Worm (Caenorhabditis elegans) whole organism, midembryonic: ENCODE measurements around the gene F54B3.4.

Experiments
- T22C8.4 ChIP-seq: fragments of 200-800 bp; sonication (Bioruptor generic); IDR thresholded peaks from 2 replicates; pipeline ENCODE4 v1.3.6; 2022; ENCODE audit warnings: missing genetic modification characterization, missing compliant biosample characterization
- cog-1 ChIP-seq: sonication (generic microtip); optimal IDR thresholded peaks from 2 replicates; lab custom pipeline; 2016; ENCODE audit warnings: missing genetic modification characterization, missing compliant biosample characterization
- flt-1 ChIP-seq: fragments of 200-800 bp; sonication (Bioruptor generic); IDR thresholded peaks from 2 replicates; pipeline ENCODE4 v1.3.6; 2022; ENCODE audit warnings: missing genetic modification characterization, missing compliant biosample characterization
- klf-2 ChIP-seq: fragments of 200-800 bp; sonication (Bioruptor generic); conservative IDR thresholded peaks from 2 replicates; pipeline ENCODE4 v1.3.6; 2022; ENCODE audit warnings: missing genetic modification reagents, missing genetic modification characterization, missing compliant biosample characterization
- med-1 ChIP-seq: sonication (generic microtip); optimal IDR thresholded peaks from 2 replicates; lab custom pipeline; 2017; ENCODE audit warnings: missing genetic modification characterization, mild to moderate bottlenecking, missing compliant biosample characterization, antibody characterized with exemption, missing genetic modification reagents; ENCODE audit not compliant: insufficient read depth
- ref-1 ChIP-seq: fragments of 200-800 bp; sonication (Bioruptor generic); conservative IDR thresholded peaks from 2 replicates; pipeline ENCODE4 v1.3.6; 2022; ENCODE audit warnings: missing genetic modification reagents, missing genetic modification characterization, missing compliant biosample characterization
- tab-1 ChIP-seq: fragments of 200-800 bp; sonication (Bioruptor generic); IDR thresholded peaks from 2 replicates; pipeline ENCODE4 v1.3.6; 2022; ENCODE audit warnings: missing genetic modification characterization, missing compliant biosample characterization
- ztf-23 ChIP-seq: fragments of 200-800 bp; sonication (Bioruptor generic); IDR thresholded peaks from 2 replicates; pipeline ENCODE4 v1.3.6; 2022; ENCODE audit warnings: missing genetic modification reagents, missing genetic modification characterization, missing compliant biosample characterization
- ztf-29 ChIP-seq: fragments of 200-800 bp; sonication (Bioruptor generic); IDR thresholded peaks from 2 replicates; pipeline ENCODE4 v1.3.6; 2022; ENCODE audit warnings: missing genetic modification reagents, missing genetic modification characterization, missing compliant biosample characterization

F54B3.4 gene

ce11 chrII:10261261-10261660, 9.7 kb downstream of the F54B3.4 start:
- TF ChIP-seq med-1 (GFP tag; lab: Kevin White, UChicago) (no peak), tab-1 (GFP tag; lab: Robert Waterston, UW) (no peak), ztf-29 (GFP tag; lab: Robert Waterston, UW) (no peak), flt-1 (GFP tag; lab: Robert Waterston, UW) (no peak), cog-1 (tag; lab: Kevin White, UChicago) (no peak), ztf-23 (GFP tag; lab: Robert Waterston, UW) (no peak), T22C8.4 (GFP tag; lab: Robert Waterston, UW) (no peak), ref-1 (GFP tag; lab: Robert Waterston, UW) (no peak), klf-2 (no peak)

- TF ChIP-seq tab-1 (GFP tag; lab: Robert Waterston, UW) = no peak
- TF ChIP-seq ref-1 (GFP tag; lab: Robert Waterston, UW) = no peak
- TF ChIP-seq klf-2 = no peak
- no peak for TF ChIP-seq flt-1 (GFP tag; lab: Robert Waterston, UW)
- TF ChIP-seq T22C8.4 (GFP tag; lab: Robert Waterston, UW) = no peak
- no peak for TF ChIP-seq ztf-29 (GFP tag; lab: Robert Waterston, UW)
- no peak for TF ChIP-seq ztf-23 (GFP tag; lab: Robert Waterston, UW)
- TF ChIP-seq cog-1 (tag; lab: Kevin White, UChicago) = no peak
- TF ChIP-seq med-1 (GFP tag; lab: Kevin White, UChicago) = no peak
Measured at ce11 chrII:10252048-10252447, 18.9 kb downstream of the F54B3.4 start.

DNA sequence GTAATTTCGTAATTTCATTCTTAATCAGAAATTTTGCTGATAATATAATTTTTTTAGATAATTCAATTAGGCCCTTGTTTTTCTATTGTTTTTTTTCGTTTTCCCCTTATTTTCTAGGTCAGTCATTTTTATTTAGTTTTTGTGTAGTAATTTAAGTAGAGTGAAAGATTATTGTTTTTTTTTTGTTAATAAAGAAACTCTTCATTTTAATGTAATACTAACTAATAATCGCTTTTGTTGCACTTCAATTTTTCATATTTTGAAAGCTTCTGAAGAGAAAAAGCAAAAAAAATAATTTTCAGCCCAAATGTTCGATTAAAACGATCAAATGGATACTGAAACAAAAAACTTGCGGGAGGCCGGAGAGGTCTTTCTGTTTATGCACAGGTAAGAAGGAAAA, 20.0 kb downstream of the F54B3.4 start, which contains the start of gene F54B3.1:
Gene F54B3.1 (plus strand): TSS at position 301 of the 400 bp plus-strand sequence.
- TF ChIP-seq med-1 (GFP tag; lab: Kevin White, UChicago) (no peak), ztf-23 (GFP tag; lab: Robert Waterston, UW) (no peak), klf-2 (no peak), tab-1 (GFP tag; lab: Robert Waterston, UW) (no peak), flt-1 (GFP tag; lab: Robert Waterston, UW) (no peak), T22C8.4 (GFP tag; lab: Robert Waterston, UW) (no peak), ref-1 (GFP tag; lab: Robert Waterston, UW) (no peak), ztf-29 (GFP tag; lab: Robert Waterston, UW) (no peak), cog-1 (tag; lab: Kevin White, UChicago) (no peak)

DNA sequence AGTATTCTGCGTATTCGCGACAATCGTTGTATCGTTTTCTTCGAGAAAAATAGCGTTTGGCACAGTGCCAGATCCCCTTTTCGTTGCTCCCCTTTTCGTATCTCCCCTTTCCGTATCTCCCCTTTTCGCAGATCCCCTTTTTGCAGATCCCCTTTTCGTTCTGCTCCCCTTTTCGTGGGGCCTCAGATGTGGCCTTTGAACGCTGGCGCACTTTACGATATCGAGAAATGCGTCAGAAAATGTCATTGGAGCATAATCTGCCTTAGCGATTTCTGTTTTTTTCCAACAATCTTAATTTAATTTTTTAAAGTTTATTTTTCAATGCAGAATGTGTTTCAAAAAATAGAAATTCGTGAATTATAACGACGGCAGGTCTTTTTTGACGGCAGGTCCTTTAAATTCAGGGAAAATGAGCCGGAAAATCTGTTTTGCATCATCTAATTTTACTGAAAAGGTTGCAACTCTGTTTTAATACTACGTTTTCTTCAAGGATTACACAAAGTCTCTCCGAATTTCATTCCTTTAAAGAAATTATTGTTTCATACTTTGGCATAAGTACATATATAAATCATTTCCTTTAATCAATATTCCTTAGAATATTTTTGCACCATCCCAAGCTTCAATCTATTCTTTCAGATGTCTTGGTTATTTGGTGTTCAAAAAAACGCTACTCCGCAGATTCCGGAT, 22.5 kb downstream of the F54B3.4 start, which contains the start of gene atad-3:
Gene atad-3 (plus strand): TSS at position 637 of the 687 bp plus-strand sequence.
- TF ChIP-seq T22C8.4 (GFP tag; lab: Robert Waterston, UW) (peak; percentile 85; the same call in 1 of the 2 replicates), med-1 (GFP tag; lab: Kevin White, UChicago) (no peak), tab-1 (GFP tag; lab: Robert Waterston, UW) (peak; percentile 88), cog-1 (tag; lab: Kevin White, UChicago) (peak; percentile 82), ztf-29 (GFP tag; lab: Robert Waterston, UW) (peak; percentile 90), flt-1 (GFP tag; lab: Robert Waterston, UW) (peak; percentile 95), ztf-23 (GFP tag; lab: Robert Waterston, UW) (peak; percentile 97), ref-1 (GFP tag; lab: Robert Waterston, UW) (peak; percentile 79), klf-2 (peak; percentile 96)

- TF ChIP-seq klf-2 (peak; percentile 64; the same call in 1 of the 2 replicates), ref-1 (GFP tag; lab: Robert Waterston, UW) (peak; percentile 41; the same call in 1 of the 2 replicates), flt-1 (GFP tag; lab: Robert Waterston, UW) (peak; percentile 80), ztf-23 (GFP tag; lab: Robert Waterston, UW) (peak; percentile 87)
Measured at ce11 chrII:10247594-10248283, 23.3 kb downstream of the F54B3.4 start, which contains the start of gene nrde-2. nrde-2 (minus strand) TSS chrII:10247638.

- TF ChIP-seq med-1 (GFP tag; lab: Kevin White, UChicago) (no peak), flt-1 (GFP tag; lab: Robert Waterston, UW) (no peak), ztf-29 (GFP tag; lab: Robert Waterston, UW) (no peak), cog-1 (tag; lab: Kevin White, UChicago) (no peak), tab-1 (GFP tag; lab: Robert Waterston, UW) (no peak), ztf-23 (GFP tag; lab: Robert Waterston, UW) (no peak), T22C8.4 (GFP tag; lab: Robert Waterston, UW) (no peak), klf-2 (no peak), ref-1 (GFP tag; lab: Robert Waterston, UW) (no peak)
Measured at ce11 chrII:10247154-10247553, 23.8 kb downstream of the F54B3.4 start.

- TF ChIP-seq ref-1 (GFP tag; lab: Robert Waterston, UW) (no peak), T22C8.4 (GFP tag; lab: Robert Waterston, UW) (no peak), tab-1 (GFP tag; lab: Robert Waterston, UW) (no peak), ztf-29 (GFP tag; lab: Robert Waterston, UW) (no peak), ztf-23 (GFP tag; lab: Robert Waterston, UW) (no peak), flt-1 (GFP tag; lab: Robert Waterston, UW) (no peak), med-1 (GFP tag; lab: Kevin White, UChicago) (no peak)
Measured at ce11 chrII:10245612-10246011, 25.4 kb downstream of the F54B3.4 start.

DNA sequence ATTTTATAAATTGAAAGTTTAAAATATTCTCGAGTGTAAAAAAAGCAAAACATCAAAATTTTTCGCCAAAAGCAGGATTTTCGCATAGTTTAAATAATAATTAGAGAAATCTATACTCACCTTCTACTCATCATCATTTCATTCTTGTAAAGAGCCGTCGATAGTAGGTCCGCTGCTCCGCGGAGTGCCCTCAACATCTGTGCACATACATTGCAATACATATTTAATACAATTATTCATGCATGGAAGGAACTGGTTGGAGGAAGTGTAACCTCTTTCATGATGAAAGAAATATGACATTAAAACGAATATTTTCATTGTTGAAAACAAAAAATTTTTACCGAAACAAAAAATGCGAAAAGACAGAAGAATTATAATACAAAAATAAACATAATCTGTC, 28.7 kb downstream of the F54B3.4 start, which contains the start of gene mrps-14:
Gene mrps-14 (minus strand): TSS at position 197 of the 400 bp plus-strand sequence.
- TF ChIP-seq ztf-23 (GFP tag; lab: Robert Waterston, UW) = no peak
- TF ChIP-seq ztf-29 (GFP tag; lab: Robert Waterston, UW) = no peak
- no peak for TF ChIP-seq cog-1 (tag; lab: Kevin White, UChicago)
- no peak for TF ChIP-seq klf-2
- no peak for TF ChIP-seq flt-1 (GFP tag; lab: Robert Waterston, UW)
- no peak for TF ChIP-seq med-1 (GFP tag; lab: Kevin White, UChicago)
- TF ChIP-seq tab-1 (GFP tag; lab: Robert Waterston, UW) = no peak
- no peak for TF ChIP-seq T22C8.4 (GFP tag; lab: Robert Waterston, UW)
- no peak for TF ChIP-seq ref-1 (GFP tag; lab: Robert Waterston, UW)
